Worm (Caenorhabditis elegans): ENCODE results near the gene pgp-10.

The pgp-10 gene

ce11 chrX:7157483-7157882, 1.4 kb upstream of the pgp-10 start:
- TF ChIP-seq lsy-2 (tag; optimal IDR thresholded peaks at IDR 0.05) (no peak), hlh-1 (tag; optimal IDR thresholded peaks at IDR 0.05) (no peak), sptf-1 (tag; optimal IDR thresholded peaks at IDR 0.05) (no peak), nhr-12 (tag; optimal IDR thresholded peaks at IDR 0.05) (no peak), unc-120 (tag; optimal IDR thresholded peaks at IDR 0.05; ENCODE audit: poor library complexity, severe bottlenecking) (no peak), mep-1 (tag; optimal IDR thresholded peaks at IDR 0.05) (no peak), nhr-28 (tag; optimal IDR thresholded peaks at IDR 0.05) (no peak), flh-1 (GFP tag; optimal IDR thresholded peaks at IDR 0.05) (no peak), unc-62 (GFP tag; optimal IDR thresholded peaks at IDR 0.05) (no peak), elt-3 (tag; optimal IDR thresholded peaks at IDR 0.05) (no peak), ceh-83 (GFP tag; optimal IDR thresholded peaks at IDR 0.05) (no peak), M03D4.4 (tag; optimal IDR thresholded peaks at IDR 0.05) (no peak)

ce11 chrX:7162764-7163163, 3.9 kb downstream of the pgp-10 start:
- TF ChIP-seq pha-4 (tag; optimal IDR thresholded peaks at IDR 0.05) (no peak), nhr-76 (tag; optimal IDR thresholded peaks at IDR 0.05) (no peak), lsy-2 (tag; optimal IDR thresholded peaks at IDR 0.05) (no peak), lin-32 (GFP tag; optimal IDR thresholded peaks at IDR 0.05) (peak; percentile 82), hlh-1 (tag; optimal IDR thresholded peaks at IDR 0.05) (peak; percentile 99), unc-62 (GFP tag; optimal IDR thresholded peaks at IDR 0.05) (peak; percentile 40), sptf-1 (tag; optimal IDR thresholded peaks at IDR 0.05) (no peak)

ce11 chrX:7170575-7171297, 11.9 kb downstream of the pgp-10 start, which contains the start of gene bar-1:
Gene bar-1 (minus strand): TSS chrX:7170625.
- no peak for TF ChIP-seq ztf-11 (tag; optimal IDR thresholded peaks at IDR 0.05)
- no peak for TF ChIP-seq bed-3 (GFP tag; optimal IDR thresholded peaks at IDR 0.05)
- no peak for TF ChIP-seq unc-62 (GFP tag; optimal IDR thresholded peaks at IDR 0.05)
- TF ChIP-seq sptf-1 (tag; optimal IDR thresholded peaks at IDR 0.05): no peak
- TF ChIP-seq ham-2 (GFP tag; optimal IDR thresholded peaks at IDR 0.05): no peak
- no peak for TF ChIP-seq cnd-1 (tag; optimal IDR thresholded peaks at IDR 0.05)
- TF ChIP-seq ceh-39 (tag; optimal IDR thresholded peaks at IDR 0.05): no peak
- TF ChIP-seq unc-120 (tag; optimal IDR thresholded peaks at IDR 0.05; ENCODE audit: poor library complexity, severe bottlenecking): no peak
- no peak for TF ChIP-seq ces-1 (GFP tag; optimal IDR thresholded peaks at IDR 0.05)
- no peak for TF ChIP-seq drap-1 (GFP tag; optimal IDR thresholded peaks at IDR 0.05)
- no peak for TF ChIP-seq M03D4.4 (tag; optimal IDR thresholded peaks at IDR 0.05)
- no peak for TF ChIP-seq blmp-1 (tag; optimal IDR thresholded peaks at IDR 0.05)
- no peak for TF ChIP-seq tbx-8 (GFP tag; optimal IDR thresholded peaks at IDR 0.05)
- TF ChIP-seq nhr-12 (tag; optimal IDR thresholded peaks at IDR 0.05): no peak
- TF ChIP-seq lin-13 (tag; optimal IDR thresholded peaks at IDR 0.05): no peak
- TF ChIP-seq mab-5 (tag; optimal IDR thresholded peaks at IDR 0.05): no peak
- TF ChIP-seq pha-4 (tag; optimal IDR thresholded peaks at IDR 0.05): no peak
- TF ChIP-seq nhr-76 (tag; optimal IDR thresholded peaks at IDR 0.05): no peak
- no peak for TF ChIP-seq nhr-28 (tag; optimal IDR thresholded peaks at IDR 0.05)
- TF ChIP-seq hlh-1 (tag; optimal IDR thresholded peaks at IDR 0.05): no peak

- no peak for TF ChIP-seq M03D4.4 (tag; optimal IDR thresholded peaks at IDR 0.05)
- TF ChIP-seq ces-1 (GFP tag; optimal IDR thresholded peaks at IDR 0.05): no peak
- no peak for TF ChIP-seq pha-4 (tag; optimal IDR thresholded peaks at IDR 0.05)
- TF ChIP-seq lsy-2 (tag; optimal IDR thresholded peaks at IDR 0.05): no peak
- TF ChIP-seq ham-2 (GFP tag; optimal IDR thresholded peaks at IDR 0.05): no peak
- TF ChIP-seq unc-120 (tag; optimal IDR thresholded peaks at IDR 0.05; ENCODE audit: poor library complexity, severe bottlenecking): no peak
- no peak for TF ChIP-seq elt-1 (tag; optimal IDR thresholded peaks at IDR 0.05; ENCODE audit: borderline replicate concordance, insufficient read depth)
- TF ChIP-seq elt-3 (tag; optimal IDR thresholded peaks at IDR 0.05): no peak
- no peak for TF ChIP-seq ceh-39 (tag; optimal IDR thresholded peaks at IDR 0.05)
- no peak for TF ChIP-seq nhr-28 (tag; optimal IDR thresholded peaks at IDR 0.05)
- no peak for TF ChIP-seq ceh-83 (GFP tag; optimal IDR thresholded peaks at IDR 0.05)
- TF ChIP-seq mep-1 (tag; optimal IDR thresholded peaks at IDR 0.05): no peak
- TF ChIP-seq tbx-8 (GFP tag; optimal IDR thresholded peaks at IDR 0.05): no peak
- TF ChIP-seq cnd-1 (tag; optimal IDR thresholded peaks at IDR 0.05): no peak
Measured at ce11 chrX:7175389-7175788, 16.6 kb downstream of the pgp-10 start.

ce11 chrX:7176817-7177216, 18.0 kb downstream of the pgp-10 start:
- no peak for TF ChIP-seq elt-1 (tag; optimal IDR thresholded peaks at IDR 0.05; ENCODE audit: borderline replicate concordance, insufficient read depth)

ce11 chrX:7177341-7177740, 18.5 kb downstream of the pgp-10 start, which contains the start of gene F43E12.1:
Gene F43E12.1 (plus strand): TSS chrX:7177641.
- TF ChIP-seq sptf-1 (tag; optimal IDR thresholded peaks at IDR 0.05) (no peak), tbx-8 (GFP tag; optimal IDR thresholded peaks at IDR 0.05) (no peak), lin-32 (GFP tag; optimal IDR thresholded peaks at IDR 0.05) (no peak), nhr-237 (tag; optimal IDR thresholded peaks at IDR 0.05) (no peak), cnd-1 (tag; optimal IDR thresholded peaks at IDR 0.05) (no peak)
